Fruit fly (Drosophila melanogaster) whole organism, embryonic: ENCODE results near the gene ND-PDSW.

Experiments
- Aef1 ChIP-seq: fragments of 200-800 bp; sonication (Bioruptor generic); IDR thresholded peaks from 3 replicates; pipeline ENCODE4 v1.3.6; 2022; ENCODE audit warnings: missing biosample characterization, missing genetic modification characterization
- Atf3 ChIP-seq: fragments of 200-800 bp; sonication (Bioruptor generic); optimal IDR thresholded peaks from 3 replicates; lab custom pipeline; 2016; ENCODE audit warnings: missing biosample characterization, missing genetic modification characterization
- CG10147 ChIP-seq: fragments of 200-800 bp; sonication (Bioruptor generic); optimal IDR thresholded peaks from 2 replicates; lab custom pipeline; 2019; ENCODE audit warnings: missing biosample characterization, mild to moderate bottlenecking, missing genetic modification characterization, moderate library complexity
- CG10267 ChIP-seq: fragments of 200-800 bp; sonication (Bioruptor generic); optimal IDR thresholded peaks from 2 replicates; lab custom pipeline; 2018; ENCODE audit warnings: missing biosample characterization, mild to moderate bottlenecking, missing genetic modification characterization, moderate library complexity
- CG10321 ChIP-seq: fragments of 200-800 bp; sonication (Bioruptor generic); IDR thresholded peaks from 2 replicates; pipeline ENCODE4 v1.3.6; 2022; ENCODE audit warnings: missing biosample characterization, missing genetic modification characterization
- CG10654 ChIP-seq: fragments of 200-800 bp; sonication (Bioruptor generic); optimal IDR thresholded peaks from 2 replicates; lab custom pipeline; 2016; ENCODE audit warnings: missing biosample characterization, missing genetic modification characterization
- CG11456 ChIP-seq: fragments of 200-800 bp; sonication (Bioruptor generic); IDR thresholded peaks from 3 replicates; pipeline ENCODE4 v1.3.6; 2022; ENCODE audit warnings: missing biosample characterization, missing genetic modification characterization
- CG17802 ChIP-seq: fragments of 200-800 bp; sonication (Bioruptor generic); optimal IDR thresholded peaks from 2 replicates; lab custom pipeline; 2018; ENCODE audit warnings: missing biosample characterization, mild to moderate bottlenecking, missing genetic modification characterization, moderate library complexity
- CG2120 ChIP-seq: fragments of 200-800 bp; sonication (Bioruptor generic); optimal IDR thresholded peaks from 3 replicates; lab custom pipeline; 2016; ENCODE audit warnings: missing biosample characterization, missing genetic modification characterization
- CG2875 ChIP-seq: fragments of 200-800 bp; sonication (Bioruptor generic); optimal IDR thresholded peaks from 2 replicates; lab custom pipeline; 2017; ENCODE audit warnings: missing biosample characterization, mild to moderate bottlenecking, missing genetic modification characterization, missing genetic modification reagents
- CG31388 ChIP-seq: fragments of 200-800 bp; sonication (Bioruptor generic); optimal IDR thresholded peaks from 2 replicates; lab custom pipeline; 2016; ENCODE audit warnings: missing biosample characterization, missing genetic modification characterization
- CG32532 ChIP-seq: fragments of 200-800 bp; sonication (Bioruptor generic); IDR thresholded peaks from 2 replicates; pipeline ENCODE4 v1.3.6; 2022; ENCODE audit warnings: missing biosample characterization, missing genetic modification characterization
- CG3407 ChIP-seq: fragments of 200-800 bp; sonication (Bioruptor generic); optimal IDR thresholded peaks from 2 replicates; lab custom pipeline; 2018; ENCODE audit warnings: missing biosample characterization, mild to moderate bottlenecking, missing genetic modification characterization
- CG3838 ChIP-seq: fragments of 200-800 bp; sonication (Bioruptor generic); optimal IDR thresholded peaks from 3 replicates; lab custom pipeline; 2016; ENCODE audit warnings: missing biosample characterization, missing genetic modification characterization
- CG3995 ChIP-seq: fragments of 200-800 bp; sonication (Bioruptor generic); optimal IDR thresholded peaks from 3 replicates; lab custom pipeline; 2016; ENCODE audit warnings: missing biosample characterization, missing genetic modification characterization
- CG5245 ChIP-seq: fragments of 200-800 bp; sonication (Bioruptor generic); optimal IDR thresholded peaks from 3 replicates; lab custom pipeline; 2016; ENCODE audit warnings: missing biosample characterization, missing genetic modification characterization
- CG6254 ChIP-seq: fragments of 200-800 bp; sonication (Bioruptor generic); optimal IDR thresholded peaks from 3 replicates; lab custom pipeline; 2017; ENCODE audit warnings: mild to moderate bottlenecking, missing biosample characterization, missing genetic modification reagents, missing genetic modification characterization
- CG6791 ChIP-seq: fragments of 200-800 bp; sonication (Bioruptor generic); IDR thresholded peaks from 3 replicates; pipeline ENCODE4 v1.3.6; 2022; ENCODE audit warnings: missing biosample characterization, missing genetic modification characterization; ENCODE audit not compliant: partially characterized antibody
- CG8089 ChIP-seq: fragments of 200-800 bp; sonication (Bioruptor generic); optimal IDR thresholded peaks from 3 replicates; lab custom pipeline; 2016; ENCODE audit warnings: missing biosample characterization, missing genetic modification characterization
- CG8290 ChIP-seq, 3 experiments: fragments of 200-800 bp; sonication (Bioruptor generic); optimal IDR thresholded peaks; 2 replicates each; lab custom pipeline; 2016 to 2019; ENCODE audit warnings: missing biosample characterization in 3 of 3, missing genetic modification characterization in 3 of 3, mild to moderate bottlenecking in 2 of 3, moderate library complexity in 1 of 3
- CG8944 ChIP-seq: fragments of 200-800 bp; sonication (Bioruptor generic); optimal IDR thresholded peaks from 3 replicates; lab custom pipeline; 2016; ENCODE audit warnings: missing biosample characterization, missing genetic modification characterization
- CG9727 ChIP-seq: fragments of 200-800 bp; sonication (Bioruptor generic); optimal IDR thresholded peaks from 3 replicates; lab custom pipeline; 2017; ENCODE audit warnings: missing biosample characterization, mild to moderate bottlenecking, missing genetic modification characterization
- HLHmδ ChIP-seq: fragments of 200-800 bp; sonication (Bioruptor generic); optimal IDR thresholded peaks from 2 replicates; lab custom pipeline; 2018; ENCODE audit warnings: missing biosample characterization, mild to moderate bottlenecking, missing genetic modification characterization, moderate library complexity
- Hand ChIP-seq: fragments of 200-800 bp; sonication (Bioruptor generic); optimal IDR thresholded peaks from 2 replicates; lab custom pipeline; 2017; ENCODE audit warnings: mild to moderate bottlenecking, missing biosample characterization, missing genetic modification reagents, missing genetic modification characterization
- Hmx ChIP-seq: fragments of 200-800 bp; sonication (Bioruptor generic); optimal IDR thresholded peaks from 2 replicates; lab custom pipeline; 2016; ENCODE audit warnings: missing biosample characterization, missing genetic modification characterization
- Lhr ChIP-seq: fragments of 200-800 bp; sonication (Bioruptor generic); optimal IDR thresholded peaks from 3 replicates; lab custom pipeline; 2017; ENCODE audit warnings: mild to moderate bottlenecking, missing biosample characterization, missing genetic modification reagents, missing genetic modification characterization
- Sox100B ChIP-seq: fragments of 200-800 bp; sonication (Bioruptor generic); optimal IDR thresholded peaks from 3 replicates; lab custom pipeline; 2018; ENCODE audit warnings: missing biosample characterization, mild to moderate bottlenecking, missing genetic modification characterization
- Sox102F ChIP-seq: fragments of 200-800 bp; sonication (Bioruptor generic); optimal IDR thresholded peaks from 2 replicates; lab custom pipeline; 2018; ENCODE audit warnings: missing biosample characterization, mild to moderate bottlenecking, missing genetic modification characterization, moderate library complexity
- Spps ChIP-seq: fragments of 200-800 bp; sonication (Bioruptor generic); optimal IDR thresholded peaks from 2 replicates; lab custom pipeline; 2018; ENCODE audit warnings: missing biosample characterization, mild to moderate bottlenecking, missing genetic modification characterization
- Vsx1 ChIP-seq: fragments of 200-800 bp; sonication (Bioruptor generic); optimal IDR thresholded peaks from 2 replicates; lab custom pipeline; 2017; ENCODE audit warnings: missing biosample characterization, mild to moderate bottlenecking, missing genetic modification characterization, missing genetic modification reagents
- ac ChIP-seq: fragments of 200-800 bp; sonication (Bioruptor generic); optimal IDR thresholded peaks from 3 replicates; lab custom pipeline; 2017; ENCODE audit warnings: missing biosample characterization, mild to moderate bottlenecking, missing genetic modification characterization
- ase ChIP-seq: fragments of 200-800 bp; sonication (Bioruptor generic); IDR thresholded peaks from 3 replicates; pipeline ENCODE4 v1.3.6; 2022; ENCODE audit warnings: missing biosample characterization, missing genetic modification characterization
- bcd ChIP-seq: fragments of 200-800 bp; sonication (Bioruptor generic); optimal IDR thresholded peaks from 2 replicates; lab custom pipeline; 2017; ENCODE audit warnings: missing biosample characterization, mild to moderate bottlenecking, missing genetic modification characterization
- crol ChIP-seq: fragments of 200-800 bp; sonication (Bioruptor generic); IDR thresholded peaks from 2 replicates; pipeline ENCODE4 v1.3.6; 2022; ENCODE audit warnings: missing biosample characterization, missing genetic modification characterization
- crp ChIP-seq, 2 experiments: fragments of 200-800 bp; sonication (Bioruptor generic); optimal IDR thresholded peaks; 2 replicates in 1 of 2; 3 replicates in 1 of 2; lab custom pipeline; 2017; ENCODE audit warnings: missing biosample characterization in 2 of 2, missing genetic modification characterization in 2 of 2, mild to moderate bottlenecking in 1 of 2, moderate library complexity in 1 of 2
- danr ChIP-seq: fragments of 200-800 bp; sonication (Bioruptor generic); IDR thresholded peaks from 2 replicates; pipeline ENCODE4 v1.3.6; 2022; ENCODE audit warnings: missing biosample characterization, missing genetic modification characterization
- dpn ChIP-seq, 2 experiments: fragments of 200-800 bp; sonication (Bioruptor generic); optimal IDR thresholded peaks; 3 replicates each; lab custom pipeline; 2016; ENCODE audit warnings: missing biosample characterization in 2 of 2, missing genetic modification characterization in 2 of 2
- gcm ChIP-seq: fragments of 200-800 bp; sonication (Bioruptor generic); optimal IDR thresholded peaks from 2 replicates; lab custom pipeline; 2019; ENCODE audit warnings: missing biosample characterization, mild to moderate bottlenecking, missing genetic modification characterization, moderate library complexity
- gem ChIP-seq: fragments of 200-800 bp; sonication (Bioruptor generic); optimal IDR thresholded peaks from 2 replicates; lab custom pipeline; 2019; ENCODE audit warnings: missing biosample characterization, mild to moderate bottlenecking, missing genetic modification characterization, moderate library complexity
- ham ChIP-seq: fragments of 200-800 bp; sonication (Bioruptor generic); IDR thresholded peaks from 2 replicates; pipeline ENCODE4 v1.3.6; 2022; ENCODE audit warnings: missing biosample characterization, missing genetic modification characterization
- ken ChIP-seq: fragments of 200-800 bp; sonication (Bioruptor generic); IDR thresholded peaks from 3 replicates; pipeline ENCODE4 v1.3.6; 2022; ENCODE audit warnings: missing biosample characterization, missing genetic modification characterization
- lab ChIP-seq: fragments of 200-800 bp; sonication (Bioruptor generic); optimal IDR thresholded peaks from 3 replicates; lab custom pipeline; 2017; ENCODE audit warnings: missing biosample characterization, missing genetic modification characterization, mild to moderate bottlenecking, moderate library complexity, missing genetic modification reagents
- mam ChIP-seq: fragments of 200-800 bp; sonication (Bioruptor generic); optimal IDR thresholded peaks from 3 replicates; lab custom pipeline; 2016; ENCODE audit warnings: missing biosample characterization, missing genetic modification characterization
- nau ChIP-seq: fragments of 200-800 bp; sonication (Bioruptor generic); optimal IDR thresholded peaks from 3 replicates; lab custom pipeline; 2017; ENCODE audit warnings: missing biosample characterization, mild to moderate bottlenecking, missing genetic modification characterization, missing genetic modification reagents
- sim ChIP-seq: fragments of 200-800 bp; sonication (Bioruptor generic); IDR thresholded peaks from 2 replicates; pipeline ENCODE4 v1.3.6; 2022; ENCODE audit warnings: missing biosample characterization, missing genetic modification characterization
- tgo ChIP-seq: fragments of 200-800 bp; sonication (Bioruptor generic); IDR thresholded peaks from 3 replicates; pipeline ENCODE4 v1.3.6; 2022; ENCODE audit warnings: missing biosample characterization, missing genetic modification characterization
- tin ChIP-seq: fragments of 200-800 bp; sonication (Bioruptor generic); optimal IDR thresholded peaks from 3 replicates; lab custom pipeline; 2016; ENCODE audit warnings: missing biosample characterization, missing genetic modification characterization
- trh ChIP-seq: fragments of 200-800 bp; sonication (Bioruptor generic); optimal IDR thresholded peaks from 2 replicates; lab custom pipeline; 2016; ENCODE audit warnings: missing biosample characterization, missing genetic modification characterization
- tx ChIP-seq: fragments of 200-800 bp; sonication (Bioruptor generic); optimal IDR thresholded peaks from 2 replicates; lab custom pipeline; 2016; ENCODE audit warnings: missing biosample characterization, missing genetic modification characterization
- unpg ChIP-seq: fragments of 200-800 bp; sonication (Bioruptor generic); optimal IDR thresholded peaks from 3 replicates; lab custom pipeline; 2018; ENCODE audit warnings: missing biosample characterization, mild to moderate bottlenecking, missing genetic modification characterization, moderate library complexity
- wdn ChIP-seq: fragments of 200-800 bp; sonication (Bioruptor generic); IDR thresholded peaks from 2 replicates; pipeline ENCODE4 v1.3.6; 2022; ENCODE audit warnings: missing biosample characterization, missing genetic modification characterization

The ND-PDSW gene

dm6 chr2L:3482712-3483111 is 16.8 kb downstream of the ND-PDSW start (continued):
- TF ChIP-seq CG5245 (GFP tag; lab: Kevin White, UChicago) (no peak), ac (GFP tag; lab: Kevin White, UChicago) (no peak), unpg (no peak), ase (0 out of 3 replicates have a peak, but pooled peaks have one; percentile 32), CG2120 (GFP tag; lab: Kevin White, UChicago) (no peak), Hand (no peak), Vsx1 (GFP tag; lab: Kevin White, UChicago) (no peak), CG2875 (GFP tag; lab: Kevin White, UChicago) (no peak), CG8290 (GFP tag; optimal IDR thresholded peaks at IDR 0.05; lab: Kevin White, UChicago) (no peak), CG8290 (tag; optimal IDR thresholded peaks at IDR 0.05; lab: Kevin White, UChicago) (no peak), danr (GFP tag; lab: Robert Waterston, UW) (no peak), CG9727 (no peak), Atf3 (GFP tag; lab: Kevin White, UChicago) (no peak), Sox100B (no peak), sim (GFP tag; lab: Robert Waterston, UW) (no peak), dpn (GFP tag; optimal IDR thresholded peaks at IDR 0.05; lab: Kevin White, UChicago) (no peak), lab (GFP tag; lab: Kevin White, UChicago) (no peak), Lhr (GFP tag; lab: Kevin White, UChicago) (no peak), crp (GFP tag; optimal IDR thresholded peaks at IDR 0.05; lab: Kevin White, UChicago) (no peak), trh (no peak), CG8089 (GFP tag; lab: Kevin White, UChicago) (no peak), Aef1 (GFP tag; lab: Robert Waterston, UW) (no peak), CG31388 (GFP tag; lab: Kevin White, UChicago) (no peak), CG10267 (tag; lab: Kevin White, UChicago) (peak; percentile 16), CG3407 (GFP tag; lab: Kevin White, UChicago) (no peak), tx (GFP tag; lab: Kevin White, UChicago) (no peak), Spps (tag; lab: Kevin White, UChicago) (no peak), gcm (GFP tag; lab: Kevin White, UChicago) (no peak), bcd (GFP tag; lab: Kevin White, UChicago) (peak; percentile 0), ken (GFP tag; lab: Robert Waterston, UW) (no peak), gem (tag; lab: Kevin White, UChicago) (peak; percentile 55), crol (GFP tag; lab: Robert Waterston, UW) (0 out of 2 replicates have a peak, but pooled peaks have one; percentile 16), tgo (GFP tag; lab: Robert Waterston, UW) (no peak), Hmx (GFP tag; lab: Kevin White, UChicago) (no peak), CG10147 (GFP tag; lab: Kevin White, UChicago) (no peak), CG17802 (tag; lab: Kevin White, UChicago) (no peak), Sox102F (peak; percentile 47), CG10321 (GFP tag; lab: Robert Waterston, UW) (no peak), nau (GFP tag; lab: Kevin White, UChicago) (no peak), CG3995 (GFP tag; lab: Kevin White, UChicago) (no peak), CG10654 (no peak), CG32532 (GFP tag; lab: Robert Waterston, UW) (no peak), CG6791 (no peak), HLHmδ (GFP tag; lab: Kevin White, UChicago) (no peak), CG6254 (no peak), CG11456 (GFP tag; lab: Robert Waterston, UW) (0 out of 3 replicates have a peak, but pooled peaks have one; percentile 15), wdn (GFP tag; lab: Robert Waterston, UW) (no peak), mam (GFP tag; lab: Kevin White, UChicago) (no peak), tin (GFP tag; lab: Kevin White, UChicago) (no peak), CG3838 (GFP tag; lab: Kevin White, UChicago) (no peak), CG8944 (no peak), ham (GFP tag; lab: Robert Waterston, UW) (no peak)
